Fruit fly (Drosophila melanogaster): ENCODE data around the gene CG43198.

The CG43198 gene

dm6 chrX:7453236-7453635, at the start of gene CG43198:
Gene CG43198, minus strand, starts transcription at chrX:7453336.
- no peak for TF ChIP-seq CG8159 (tag; optimal IDR thresholded peaks at IDR 0.05)
- no peak for TF ChIP-seq CG10348 (GFP tag; IDR thresholded peaks at IDR 0.05)
- no peak for TF ChIP-seq CG9948 (tag; optimal IDR thresholded peaks at IDR 0.05)
- no peak for TF ChIP-seq rn (GFP tag; IDR thresholded peaks at IDR 0.05)

- TF ChIP-seq CG10348 (GFP tag; IDR thresholded peaks at IDR 0.05) (no peak), CG14655 (GFP tag; optimal IDR thresholded peaks at IDR 0.05) (peak; percentile 64), D1 (tag; optimal IDR thresholded peaks at IDR 0.05) (no peak), rn (GFP tag; IDR thresholded peaks at IDR 0.05) (no peak), CG4496 (GFP tag; IDR thresholded peaks at IDR 0.05) (peak; percentile 66; the same call in 1 of the 3 replicates), CG17806 (tag; optimal IDR thresholded peaks at IDR 0.05) (peak; percentile 67), CG15710 (tag; optimal IDR thresholded peaks at IDR 0.05) (peak; percentile 74), Pif1A (GFP tag; optimal IDR thresholded peaks at IDR 0.05) (peak; percentile 50), Pif1B (GFP tag; optimal IDR thresholded peaks at IDR 0.05) (peak; percentile 53), fd96Ca (GFP tag; IDR thresholded peaks at IDR 0.05) (peak; percentile 73; the same call in 2 of the 3 replicates), CG13204 (GFP tag; optimal IDR thresholded peaks at IDR 0.05) (peak; percentile 29), CG8301 (tag; optimal IDR thresholded peaks at IDR 0.05) (peak; percentile 33), EcR (GFP tag; optimal IDR thresholded peaks at IDR 0.05) (no peak), CG32121 (GFP tag; IDR thresholded peaks at IDR 0.05) (no peak), CG9948 (tag; optimal IDR thresholded peaks at IDR 0.05) (peak; percentile 65), Snoo (tag; optimal IDR thresholded peaks at IDR 0.05) (peak; percentile 46), gl (tag; optimal IDR thresholded peaks at IDR 0.05) (peak; percentile 25), CG12605 (GFP tag; IDR thresholded peaks at IDR 0.05) (peak; percentile 15; the same call in 1 of the 2 replicates), Ets98B (GFP tag; IDR thresholded peaks at IDR 0.05) (no peak), CG34367 (tag; optimal IDR thresholded peaks at IDR 0.05) (peak; percentile 57), CG8159 (tag; optimal IDR thresholded peaks at IDR 0.05) (peak; percentile 74)
Observed at dm6 chrX:7490927-7491326, 37.8 kb upstream of the CG43198 start.

dm6 chrX:7488254-7488653, 35.1 kb upstream of the CG43198 start:
- TF ChIP-seq EcR (GFP tag; optimal IDR thresholded peaks at IDR 0.05) (no peak), Snoo (tag; optimal IDR thresholded peaks at IDR 0.05) (no peak), CG9948 (tag; optimal IDR thresholded peaks at IDR 0.05) (no peak), CG14655 (GFP tag; optimal IDR thresholded peaks at IDR 0.05) (no peak), CG8301 (tag; optimal IDR thresholded peaks at IDR 0.05) (no peak), CG34367 (tag; optimal IDR thresholded peaks at IDR 0.05) (no peak)

dm6 chrX:7486294-7486693, 33.2 kb upstream of the CG43198 start:
- no peak for TF ChIP-seq CG9948 (tag; optimal IDR thresholded peaks at IDR 0.05)
- TF ChIP-seq CG13204 (GFP tag; optimal IDR thresholded peaks at IDR 0.05): no peak
- no peak for TF ChIP-seq CG8159 (tag; optimal IDR thresholded peaks at IDR 0.05)
- TF ChIP-seq CG32121 (GFP tag; IDR thresholded peaks at IDR 0.05): no peak
- no peak for TF ChIP-seq Pif1A (GFP tag; optimal IDR thresholded peaks at IDR 0.05)
- TF ChIP-seq CG12605 (GFP tag; IDR thresholded peaks at IDR 0.05): no peak
- no peak for TF ChIP-seq CG8301 (tag; optimal IDR thresholded peaks at IDR 0.05)
- TF ChIP-seq Ets98B (GFP tag; IDR thresholded peaks at IDR 0.05): no peak
- no peak for TF ChIP-seq Snoo (tag; optimal IDR thresholded peaks at IDR 0.05)
- TF ChIP-seq fd96Ca (GFP tag; IDR thresholded peaks at IDR 0.05): no peak
- TF ChIP-seq CG14655 (GFP tag; optimal IDR thresholded peaks at IDR 0.05): no peak
- no peak for TF ChIP-seq D1 (tag; optimal IDR thresholded peaks at IDR 0.05)
- TF ChIP-seq Pif1B (GFP tag; optimal IDR thresholded peaks at IDR 0.05): no peak
- TF ChIP-seq CG15710 (tag; optimal IDR thresholded peaks at IDR 0.05): no peak
- no peak for TF ChIP-seq rn (GFP tag; IDR thresholded peaks at IDR 0.05)

- TF ChIP-seq CG15710 (tag; optimal IDR thresholded peaks at IDR 0.05): no peak
- no peak for TF ChIP-seq CG34367 (tag; optimal IDR thresholded peaks at IDR 0.05)
- no peak for TF ChIP-seq CG4496 (GFP tag; IDR thresholded peaks at IDR 0.05)
- TF ChIP-seq gl (tag; optimal IDR thresholded peaks at IDR 0.05): no peak
- TF ChIP-seq Ets98B (GFP tag; IDR thresholded peaks at IDR 0.05): no peak
- no peak for TF ChIP-seq rn (GFP tag; IDR thresholded peaks at IDR 0.05)
- no peak for TF ChIP-seq CG10348 (GFP tag; IDR thresholded peaks at IDR 0.05)
- no peak for TF ChIP-seq D1 (tag; optimal IDR thresholded peaks at IDR 0.05)
- no peak for TF ChIP-seq CG32121 (GFP tag; IDR thresholded peaks at IDR 0.05)
- TF ChIP-seq Pif1B (GFP tag; optimal IDR thresholded peaks at IDR 0.05): no peak
- no peak for TF ChIP-seq CG14655 (GFP tag; optimal IDR thresholded peaks at IDR 0.05)
- TF ChIP-seq CG17806 (tag; optimal IDR thresholded peaks at IDR 0.05): no peak
Observed at dm6 chrX:7475204-7475759, 22.1 kb upstream of the CG43198 start.

DNA sequence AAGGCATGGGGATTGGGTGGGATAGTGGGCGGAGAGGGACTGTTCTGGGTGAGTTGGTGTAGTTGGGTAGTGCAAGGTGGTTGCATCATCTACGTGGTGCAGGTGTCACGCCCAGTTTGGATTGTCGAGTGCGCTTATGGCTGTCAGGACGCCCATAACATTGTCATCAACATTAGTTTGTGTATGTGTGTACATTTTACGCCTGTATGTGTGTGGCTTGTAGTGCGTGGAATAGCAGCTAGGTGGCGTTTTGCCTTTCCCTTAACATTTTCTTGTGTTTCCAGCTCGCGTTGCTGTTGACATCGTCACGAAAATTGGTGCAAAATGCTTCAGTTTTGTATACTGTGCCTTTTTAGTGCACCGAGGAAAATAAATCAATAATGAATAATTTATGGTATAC, 13.2 kb upstream of the CG43198 start:
- TF ChIP-seq Ets98B (GFP tag; IDR thresholded peaks at IDR 0.05): no peak
- TF ChIP-seq CG13204 (GFP tag; optimal IDR thresholded peaks at IDR 0.05): no peak
- TF ChIP-seq fd96Ca (GFP tag; IDR thresholded peaks at IDR 0.05): no peak
- no peak for TF ChIP-seq CG9948 (tag; optimal IDR thresholded peaks at IDR 0.05)
- TF ChIP-seq CG14655 (GFP tag; optimal IDR thresholded peaks at IDR 0.05): no peak
- TF ChIP-seq D1 (tag; optimal IDR thresholded peaks at IDR 0.05): no peak
- TF ChIP-seq CG34367 (tag; optimal IDR thresholded peaks at IDR 0.05): no peak
- TF ChIP-seq Pif1B (GFP tag; optimal IDR thresholded peaks at IDR 0.05): no peak

- TF ChIP-seq fd96Ca (GFP tag; IDR thresholded peaks at IDR 0.05) (no peak), Snoo (tag; optimal IDR thresholded peaks at IDR 0.05) (no peak), EcR (GFP tag; optimal IDR thresholded peaks at IDR 0.05) (no peak), CG14655 (GFP tag; optimal IDR thresholded peaks at IDR 0.05) (no peak), CG34367 (tag; optimal IDR thresholded peaks at IDR 0.05) (no peak), Ets98B (GFP tag; IDR thresholded peaks at IDR 0.05) (no peak), CG32121 (GFP tag; IDR thresholded peaks at IDR 0.05) (no peak), CG13204 (GFP tag; optimal IDR thresholded peaks at IDR 0.05) (no peak), Pif1B (GFP tag; optimal IDR thresholded peaks at IDR 0.05) (no peak), rn (GFP tag; IDR thresholded peaks at IDR 0.05) (no peak), CG17806 (tag; optimal IDR thresholded peaks at IDR 0.05) (no peak), gl (tag; optimal IDR thresholded peaks at IDR 0.05) (no peak), CG8159 (tag; optimal IDR thresholded peaks at IDR 0.05) (no peak), D1 (tag; optimal IDR thresholded peaks at IDR 0.05) (no peak), CG15710 (tag; optimal IDR thresholded peaks at IDR 0.05) (no peak), CG9948 (tag; optimal IDR thresholded peaks at IDR 0.05) (no peak)
Observed at dm6 chrX:7462089-7462488, 9.0 kb upstream of the CG43198 start.

Measured in whole organism, pupa.